Worm (Caenorhabditis elegans): ENCODE data around the gene C36A4.10.

The C36A4.10 gene

DNA sequence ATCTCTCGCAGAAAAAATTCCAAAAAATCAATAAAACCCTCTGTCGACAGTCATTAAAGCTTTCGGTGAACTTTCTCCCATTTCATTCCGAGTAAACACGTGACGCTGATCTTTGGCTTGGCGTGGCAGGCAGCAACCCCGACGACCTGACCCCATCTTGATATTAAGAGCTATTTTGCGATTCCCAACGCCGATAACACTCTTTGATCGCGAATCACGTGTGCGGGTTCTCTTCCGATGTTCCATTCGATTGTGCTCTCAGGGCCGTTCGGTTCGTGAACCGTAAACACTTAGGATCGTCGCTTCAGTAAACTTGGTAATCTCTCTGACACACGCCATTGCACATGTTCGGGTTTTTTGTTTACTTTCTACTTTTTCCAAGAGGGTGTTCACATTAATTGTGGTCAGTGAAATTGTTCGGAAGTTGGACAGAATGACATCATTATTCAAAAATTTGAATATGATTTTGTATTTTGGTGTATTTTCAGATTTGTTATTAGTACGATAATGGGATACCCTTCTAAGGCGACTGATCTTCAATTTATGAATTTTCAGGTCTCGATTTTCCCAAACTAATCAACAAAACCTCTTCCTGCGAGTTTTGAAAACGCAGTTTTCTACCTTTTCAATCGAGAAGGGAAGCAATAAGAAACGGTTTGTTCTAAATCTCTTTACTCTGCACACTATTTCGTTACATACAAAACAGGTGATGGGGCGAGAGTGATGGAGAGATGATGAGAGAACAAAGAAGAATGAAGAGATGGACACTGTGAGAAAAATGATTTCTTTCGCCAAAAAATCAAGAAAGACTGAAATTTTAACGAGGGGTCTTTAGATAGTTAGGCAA, 33.9 kb downstream of the C36A4.10 start:
- no peak for TF ChIP-seq rbr-2 (tag; optimal IDR thresholded peaks at IDR 0.05)
- TF ChIP-seq F10B5.3 (tag; optimal IDR thresholded peaks at IDR 0.05): no peak
- TF ChIP-seq egl-27 (tag; optimal IDR thresholded peaks at IDR 0.05): no peak
- TF ChIP-seq fos-1 (tag; optimal IDR thresholded peaks at IDR 0.05): no peak
- TF ChIP-seq jun-1 (tag; optimal IDR thresholded peaks at IDR 0.05): no peak
- TF ChIP-seq duxl-1 (tag; optimal IDR thresholded peaks at IDR 0.05; ENCODE audit: poor library complexity): no peak
- TF ChIP-seq zfp-2 (tag; optimal IDR thresholded peaks at IDR 0.05): no peak
- TF ChIP-seq saeg-2 (GFP tag; IDR thresholded peaks at IDR 0.05): no peak
- no peak for TF ChIP-seq F49E8.2 (tag; optimal IDR thresholded peaks at IDR 0.05; ENCODE audit: borderline replicate concordance)
- TF ChIP-seq spr-3 (GFP tag; optimal IDR thresholded peaks at IDR 0.05): no peak
- no peak for TF ChIP-seq skn-1 (tag; optimal IDR thresholded peaks at IDR 0.05)
- no peak for TF ChIP-seq cey-2 (tag; optimal IDR thresholded peaks at IDR 0.05; ENCODE audit: borderline replicate concordance, insufficient read depth)
- no peak for TF ChIP-seq tra-1 (GFP tag; IDR thresholded peaks at IDR 0.05)
- no peak for TF ChIP-seq gei-8 (GFP tag; optimal IDR thresholded peaks at IDR 0.05)
- TF ChIP-seq dmd-6 (GFP tag; IDR thresholded peaks at IDR 0.05): peak; percentile 38; the same call in 1 of the 2 replicates
- TF ChIP-seq attf-4 (tag; optimal IDR thresholded peaks at IDR 0.05): no peak
- no peak for TF ChIP-seq hif-1 (tag; optimal IDR thresholded peaks at IDR 0.05)
- no peak for TF ChIP-seq zip-2 (tag; optimal IDR thresholded peaks at IDR 0.05)
- TF ChIP-seq nhr-237 (tag; optimal IDR thresholded peaks at IDR 0.05): no peak
- no peak for TF ChIP-seq spr-1 (tag; optimal IDR thresholded peaks at IDR 0.05)
- no peak for TF ChIP-seq ctbp-1 (GFP tag; IDR thresholded peaks at IDR 0.05)
- TF ChIP-seq mxl-3 (GFP tag; optimal IDR thresholded peaks at IDR 0.05): peak; percentile 37
- TF ChIP-seq ceh-28 (tag; optimal IDR thresholded peaks at IDR 0.05): no peak
- no peak for TF ChIP-seq pqm-1 (tag; optimal IDR thresholded peaks at IDR 0.05)
- no peak for TF ChIP-seq nhr-11 (tag; optimal IDR thresholded peaks at IDR 0.05)
- TF ChIP-seq nhr-28 (tag; optimal IDR thresholded peaks at IDR 0.05): peak; percentile 23
- TF ChIP-seq ztf-11 (tag; optimal IDR thresholded peaks at IDR 0.05): no peak
- peak; percentile 38; the same call in 1 of the 2 replicates for TF ChIP-seq php-3 (GFP tag; IDR thresholded peaks at IDR 0.05)
- TF ChIP-seq F26F4.8 (GFP tag; conservative IDR thresholded peaks at IDR 0.05): no peak
- 0 out of 2 replicates have a peak, but pooled peaks have one; percentile 28 for TF ChIP-seq hmg-1.1 (GFP tag; IDR thresholded peaks at IDR 0.05)
- no peak for TF ChIP-seq unc-130 (GFP tag; optimal IDR thresholded peaks at IDR 0.05)
- no peak for TF ChIP-seq nhr-102 (tag; optimal IDR thresholded peaks at IDR 0.05)
- no peak for TF ChIP-seq lin-13 (GFP tag; optimal IDR thresholded peaks at IDR 0.05)
- no peak for TF ChIP-seq ceh-62 (tag; optimal IDR thresholded peaks at IDR 0.05)
- TF ChIP-seq ces-1 (GFP tag; optimal IDR thresholded peaks at IDR 0.05): no peak
- no peak for TF ChIP-seq sdz-12 (GFP tag; optimal IDR thresholded peaks at IDR 0.05)
- TF ChIP-seq R02D3.7 (tag; optimal IDR thresholded peaks at IDR 0.05): no peak
- no peak for TF ChIP-seq tag-97 (GFP tag; IDR thresholded peaks at IDR 0.05)
- TF ChIP-seq nhr-42 (GFP tag; IDR thresholded peaks at IDR 0.05): no peak
- 0 out of 2 replicates have a peak, but pooled peaks have one; percentile 7 for TF ChIP-seq ZK337.2 (GFP tag; IDR thresholded peaks at IDR 0.05)
- no peak for TF ChIP-seq mxl-2 (GFP tag; conservative IDR thresholded peaks at IDR 0.05)
- no peak for TF ChIP-seq Y75B8A.6 (GFP tag; IDR thresholded peaks at IDR 0.05)
- no peak for TF ChIP-seq ztf-7 (tag; optimal IDR thresholded peaks at IDR 0.05)
- TF ChIP-seq lin-39 (tag; optimal IDR thresholded peaks at IDR 0.05): no peak
- peak in 1 of 2 experiments; percentile 59 for TF ChIP-seq mdl-1 (tag; optimal IDR thresholded peaks at IDR 0.05)
- TF ChIP-seq nhr-6 (tag; optimal IDR thresholded peaks at IDR 0.05): no peak
- TF ChIP-seq ceh-20 (GFP tag; IDR thresholded peaks at IDR 0.05): no peak
- no peak for TF ChIP-seq ceh-82 (tag; optimal IDR thresholded peaks at IDR 0.05)
- peak; percentile 32 to 33 for TF ChIP-seq lsy-2 (tag; optimal IDR thresholded peaks at IDR 0.05)
- TF ChIP-seq hlh-30 (tag; optimal IDR thresholded peaks at IDR 0.05; ENCODE audit: insufficient read depth): peak; percentile 85
